Worm (Caenorhabditis elegans) whole organism, midembryonic: ENCODE data around the gene K09F5.6.

Source experiments
- flt-1 ChIP-seq: fragments of 200-800 bp; sonication (Bioruptor generic); IDR thresholded peaks from 2 replicates; pipeline ENCODE4 v1.3.6; 2022; ENCODE audit warnings: missing genetic modification characterization, missing compliant biosample characterization
- tab-1 ChIP-seq: fragments of 200-800 bp; sonication (Bioruptor generic); IDR thresholded peaks from 2 replicates; pipeline ENCODE4 v1.3.6; 2022; ENCODE audit warnings: missing genetic modification characterization, missing compliant biosample characterization

ce11 chrX:7681965-7682946, 36.8 kb upstream of the K09F5.6 start, which contains the start of gene unc-18:
- TF ChIP-seq tab-1 (GFP tag; lab: Robert Waterston, UW) (no peak), flt-1 (no peak)
